Fruit fly (Drosophila melanogaster) whole organism, larva: ENCODE data around the gene Cht2.

Experiments
- noc ChIP-seq: fragments of 200-800 bp; sonication (Bioruptor generic); optimal IDR thresholded peaks from 3 replicates; lab custom pipeline; 2019; ENCODE audit warnings: missing biosample characterization, mild to moderate bottlenecking, missing genetic modification characterization, moderate library complexity

Gene Cht2

dm6 chr3L:1730160-1730595 lies 25.6 kb downstream of the Cht2 start:
- no peak for TF ChIP-seq noc (tag; lab: Kevin White, UChicago)

dm6 chr3L:1729380-1730159 lies 26.2 kb downstream of the Cht2 start:
- no peak for TF ChIP-seq noc (tag; lab: Kevin White, UChicago)

- no peak for TF ChIP-seq noc (tag; lab: Kevin White, UChicago)
Observed at dm6 chr3L:1727431-1727830, 28.3 kb downstream of the Cht2 start.

- no peak for TF ChIP-seq noc (tag; lab: Kevin White, UChicago)
Observed at dm6 chr3L:1726747-1727146, 29.0 kb downstream of the Cht2 start.

- no peak for TF ChIP-seq noc (tag; lab: Kevin White, UChicago)
Observed at dm6 chr3L:1724090-1724489, 31.6 kb downstream of the Cht2 start, which contains the start of gene CG12035. Gene CG12035, plus strand, starts transcription at chr3L:1724390.

- TF ChIP-seq noc (tag; lab: Kevin White, UChicago): no peak
Observed at dm6 chr3L:1723053-1723452, 32.7 kb downstream of the Cht2 start, which contains the start of gene CG18171. Gene CG18171, minus strand, starts transcription at chr3L:1723153.

- TF ChIP-seq noc (tag; lab: Kevin White, UChicago): no peak
Observed at dm6 chr3L:1711218-1711617, 44.5 kb downstream of the Cht2 start.

dm6 chr3L:1710562-1710961 lies 45.2 kb downstream of the Cht2 start:
- no peak for TF ChIP-seq noc (tag; lab: Kevin White, UChicago)

dm6 chr3L:1709161-1709560 lies 46.6 kb downstream of the Cht2 start:
- TF ChIP-seq noc (tag; lab: Kevin White, UChicago): no peak

- TF ChIP-seq noc (tag; lab: Kevin White, UChicago): no peak
Observed at dm6 chr3L:1702367-1702927, 53.3 kb downstream of the Cht2 start, which contains the start of gene CG13931. Gene CG13931, minus strand, starts transcription at chr3L:1702407.
